Fruit fly (Drosophila melanogaster): ENCODE data around the gene Sfp24Ba.

Gene Sfp24Ba

dm6 chr2L:3639924-3640323 is 28.4 kb downstream of the Sfp24Ba start (continued):
- TF ChIP-seq az2 (GFP tag; optimal IDR thresholded peaks at IDR 0.05), result no peak
- no peak for TF ChIP-seq prd (optimal IDR thresholded peaks at IDR 0.05)
- TF ChIP-seq prd (GFP tag; IDR thresholded peaks at IDR 0.05), result no peak
- no peak for TF ChIP-seq CG31224 (GFP tag; IDR thresholded peaks at IDR 0.05)
- TF ChIP-seq esg (GFP tag; conservative IDR thresholded peaks at IDR 0.05), result no peak
- no peak for TF ChIP-seq stc (GFP tag; IDR thresholded peaks at IDR 0.05)
- TF ChIP-seq CG18764 (GFP tag; optimal IDR thresholded peaks at IDR 0.05), result no peak
- TF ChIP-seq CG3995 (GFP tag; optimal IDR thresholded peaks at IDR 0.05), result no peak
- TF ChIP-seq ftz-f1 (GFP tag; optimal IDR thresholded peaks at IDR 0.05), result peak; percentile 76
- peak; percentile 70 for TF ChIP-seq Adf1 (GFP tag; IDR thresholded peaks at IDR 0.05)
- TF ChIP-seq CG6813 (GFP tag; optimal IDR thresholded peaks at IDR 0.05), result no peak
- TF ChIP-seq CG2712 (tag; optimal IDR thresholded peaks at IDR 0.05), result no peak
- no peak for TF ChIP-seq PHDP (tag; optimal IDR thresholded peaks at IDR 0.05)
- TF ChIP-seq grau (tag; optimal IDR thresholded peaks at IDR 0.05), result no peak
- no peak for TF ChIP-seq pan (optimal IDR thresholded peaks at IDR 0.05)
- TF ChIP-seq pan (GFP tag; optimal IDR thresholded peaks at IDR 0.05 in 1 of 2, IDR thresholded peaks at IDR 0.05 in 1 of 2), result no peak
- no peak for TF ChIP-seq org-1 (GFP tag; optimal IDR thresholded peaks at IDR 0.05)
- TF ChIP-seq Oaz (GFP tag; IDR thresholded peaks at IDR 0.05), result no peak
- no peak for TF ChIP-seq ara (GFP tag; IDR thresholded peaks at IDR 0.05)
- TF ChIP-seq CG8388 (GFP tag; optimal IDR thresholded peaks at IDR 0.05), result no peak
- no peak for TF ChIP-seq Xbp1 (GFP tag; optimal IDR thresholded peaks at IDR 0.05)
- TF ChIP-seq Ets65A (GFP tag), result no peak
- TF ChIP-seq CG15514 (GFP tag; optimal IDR thresholded peaks at IDR 0.05), result no peak
- TF ChIP-seq CG10462 (GFP tag; optimal IDR thresholded peaks at IDR 0.05), result no peak
- no peak for TF ChIP-seq CG14667 (GFP tag; IDR thresholded peaks at IDR 0.05)
- TF ChIP-seq Dip3 (GFP tag; optimal IDR thresholded peaks at IDR 0.05), result no peak
- TF ChIP-seq exex (tag; optimal IDR thresholded peaks at IDR 0.05), result peak; percentile 14
- no peak for TF ChIP-seq schlank (tag; optimal IDR thresholded peaks at IDR 0.05)
- TF ChIP-seq nau (GFP tag; optimal IDR thresholded peaks at IDR 0.05), result no peak
- no peak for TF ChIP-seq bcd (GFP tag; optimal IDR thresholded peaks at IDR 0.05)
- TF ChIP-seq CG17912 (GFP tag; optimal IDR thresholded peaks at IDR 0.05), result no peak
- no peak for TF ChIP-seq sens (GFP tag)
- TF ChIP-seq CG6683 (GFP tag; optimal IDR thresholded peaks at IDR 0.05), result no peak
- TF ChIP-seq pzg (GFP tag; optimal IDR thresholded peaks at IDR 0.05), result no peak
- no peak for TF ChIP-seq usp (GFP tag; optimal IDR thresholded peaks at IDR 0.05)
- no peak for TF ChIP-seq CG10565 (GFP tag; optimal IDR thresholded peaks at IDR 0.05)
- no peak for TF ChIP-seq CG4404 (GFP tag; IDR thresholded peaks at IDR 0.05)
- TF ChIP-seq CG14965 (GFP tag; optimal IDR thresholded peaks at IDR 0.05; ENCODE audit: borderline replicate concordance), result no peak
- TF ChIP-seq CG32767 (GFP tag; IDR thresholded peaks at IDR 0.05), result no peak
- TF ChIP-seq sd (tag; optimal IDR thresholded peaks at IDR 0.05), result peak; percentile 29
- TF ChIP-seq cas (GFP tag; IDR thresholded peaks at IDR 0.05), result no peak
- TF ChIP-seq Poxn (GFP tag; IDR thresholded peaks at IDR 0.05), result no peak
- no peak for TF ChIP-seq CG17328 (GFP tag; IDR thresholded peaks at IDR 0.05)
- TF ChIP-seq otp (GFP tag; IDR thresholded peaks at IDR 0.05), result no peak
- peak; percentile 83 for TF ChIP-seq sug (tag; optimal IDR thresholded peaks at IDR 0.05)
- no peak for TF ChIP-seq Xrp1 (GFP tag; IDR thresholded peaks at IDR 0.05)
- peak in 1 of 2 experiments; percentile 73 for TF ChIP-seq Pdp1 (GFP tag; optimal IDR thresholded peaks at IDR 0.05)
- TF ChIP-seq CG4707 (GFP tag; optimal IDR thresholded peaks at IDR 0.05), result no peak
- peak; percentile 88 for TF ChIP-seq grn (GFP tag; optimal IDR thresholded peaks at IDR 0.05)
- no peak for TF ChIP-seq CG7357 (GFP tag; IDR thresholded peaks at IDR 0.05)
- TF ChIP-seq Sox100B (GFP tag; optimal IDR thresholded peaks at IDR 0.05), result no peak
- TF ChIP-seq sima (GFP tag; optimal IDR thresholded peaks at IDR 0.05), result no peak
- TF ChIP-seq Opbp (GFP tag; IDR thresholded peaks at IDR 0.05; ENCODE audit: partially characterized antibody), result no peak
